Fruit fly (Drosophila melanogaster) whole organism, embryonic: Measurements from ENCODE around the gene Cad96Cb.

Experiments used
- Abd-B ChIP-seq: fragments of 200-800 bp; sonication (Bioruptor generic); optimal IDR thresholded peaks from 2 replicates; lab custom pipeline; 2018; ENCODE audit warnings: missing biosample characterization, mild to moderate bottlenecking, missing genetic modification characterization, moderate library complexity
- CG10366 ChIP-seq: fragments of 200-800 bp; sonication (Bioruptor generic); IDR thresholded peaks from 2 replicates; pipeline ENCODE4 v1.3.6; 2022; ENCODE audit warnings: missing biosample characterization, missing genetic modification characterization
- CG10431 ChIP-seq: fragments of 200-800 bp; sonication (Bioruptor generic); optimal IDR thresholded peaks from 3 replicates; lab custom pipeline; 2018; ENCODE audit warnings: missing biosample characterization, mild to moderate bottlenecking, missing genetic modification characterization
- CG10462 ChIP-seq: fragments of 200-800 bp; sonication (Bioruptor generic); optimal IDR thresholded peaks from 2 replicates; lab custom pipeline; 2016; ENCODE audit warnings: missing biosample characterization, missing genetic modification characterization
- CG13775 ChIP-seq: fragments of 200-800 bp; sonication (Bioruptor generic); optimal IDR thresholded peaks from 3 replicates; lab custom pipeline; 2017; ENCODE audit warnings: missing biosample characterization, mild to moderate bottlenecking, missing genetic modification characterization
- CG14050 ChIP-seq: fragments of 200-800 bp; sonication (Bioruptor generic); IDR thresholded peaks from 3 replicates; pipeline ENCODE4 v1.3.6; 2022; ENCODE audit warnings: missing biosample characterization, missing genetic modification characterization
- CG14441 ChIP-seq: fragments of 200-800 bp; sonication (Bioruptor generic); IDR thresholded peaks from 2 replicates; pipeline ENCODE4 v1.3.6; 2022; ENCODE audit warnings: missing biosample characterization, missing genetic modification characterization
- CG1647 ChIP-seq: fragments of 200-800 bp; sonication (Bioruptor generic); optimal IDR thresholded peaks from 3 replicates; lab custom pipeline; 2016; ENCODE audit warnings: missing biosample characterization, missing genetic modification characterization
- CG1832 ChIP-seq: fragments of 200-800 bp; sonication (Bioruptor generic); optimal IDR thresholded peaks from 2 replicates; lab custom pipeline; 2017; ENCODE audit warnings: missing biosample characterization, mild to moderate bottlenecking, missing genetic modification characterization, inconsistent platforms
- CG18619 ChIP-seq: fragments of 200-800 bp; sonication (Bioruptor generic); optimal IDR thresholded peaks from 3 replicates; lab custom pipeline; 2017; ENCODE audit warnings: missing biosample characterization, mild to moderate bottlenecking, missing genetic modification characterization
- CG2120 ChIP-seq: fragments of 200-800 bp; sonication (Bioruptor generic); optimal IDR thresholded peaks from 3 replicates; lab custom pipeline; 2016; ENCODE audit warnings: missing biosample characterization, missing genetic modification characterization
- CG2875 ChIP-seq: fragments of 200-800 bp; sonication (Bioruptor generic); optimal IDR thresholded peaks from 2 replicates; lab custom pipeline; 2017; ENCODE audit warnings: missing biosample characterization, mild to moderate bottlenecking, missing genetic modification characterization, missing genetic modification reagents
- CG30403 ChIP-seq: fragments of 200-800 bp; sonication (Bioruptor generic); optimal IDR thresholded peaks from 3 replicates; lab custom pipeline; 2016; ENCODE audit warnings: missing biosample characterization, missing genetic modification characterization
- CG3407 ChIP-seq: fragments of 200-800 bp; sonication (Bioruptor generic); optimal IDR thresholded peaks from 2 replicates; lab custom pipeline; 2018; ENCODE audit warnings: missing biosample characterization, mild to moderate bottlenecking, missing genetic modification characterization
- CG6683 ChIP-seq: fragments of 200-800 bp; sonication (Bioruptor generic); optimal IDR thresholded peaks from 2 replicates; lab custom pipeline; 2017; ENCODE audit warnings: missing biosample characterization, mild to moderate bottlenecking, missing genetic modification characterization, missing genetic modification reagents
- CG6813 ChIP-seq: fragments of 200-800 bp; sonication (Bioruptor generic); optimal IDR thresholded peaks from 2 replicates; lab custom pipeline; 2017; ENCODE audit warnings: missing biosample characterization, missing genetic modification characterization, mild to moderate bottlenecking, moderate library complexity, missing genetic modification reagents
- CG7745 ChIP-seq: fragments of 200-800 bp; sonication (Bioruptor generic); optimal IDR thresholded peaks from 2 replicates; lab custom pipeline; 2018; ENCODE audit warnings: missing biosample characterization, mild to moderate bottlenecking, missing genetic modification characterization, moderate library complexity
- CG8281 ChIP-seq: fragments of 200-800 bp; sonication (Bioruptor generic); optimal IDR thresholded peaks from 2 replicates; lab custom pipeline; 2018; ENCODE audit warnings: missing biosample characterization, mild to moderate bottlenecking, missing genetic modification characterization, moderate library complexity
- CG8924 ChIP-seq: fragments of 200-800 bp; optimal IDR thresholded peaks from 3 replicates; lab custom pipeline; 2019; ENCODE audit warnings: missing biosample characterization, mild to moderate bottlenecking, missing genetic modification characterization, moderate library complexity
- Camta ChIP-seq: fragments of 200-800 bp; sonication (Bioruptor generic); optimal IDR thresholded peaks from 2 replicates; lab custom pipeline; 2016; ENCODE audit warnings: missing biosample characterization, missing genetic modification characterization
- D19B ChIP-seq: fragments of 200-800 bp; sonication (Bioruptor generic); optimal IDR thresholded peaks from 2 replicates; lab custom pipeline; 2017; ENCODE audit warnings: missing biosample characterization, mild to moderate bottlenecking, missing genetic modification characterization
- Dad ChIP-seq: fragments of 200-800 bp; sonication (Bioruptor generic); optimal IDR thresholded peaks from 3 replicates; lab custom pipeline; 2016; ENCODE audit warnings: missing biosample characterization, missing genetic modification characterization
- Drgx ChIP-seq: fragments of 200-800 bp; sonication (Bioruptor generic); IDR thresholded peaks from 2 replicates; pipeline ENCODE4 v1.3.6; 2022; ENCODE audit warnings: missing biosample characterization, missing genetic modification characterization
- Ets97D ChIP-seq: fragments of 200-800 bp; sonication (Bioruptor generic); optimal IDR thresholded peaks from 3 replicates; lab custom pipeline; 2016; ENCODE audit warnings: missing biosample characterization, missing genetic modification characterization
- Fer2 ChIP-seq: fragments of 200-800 bp; sonication (Bioruptor generic); optimal IDR thresholded peaks from 2 replicates; lab custom pipeline; 2018; ENCODE audit warnings: missing biosample characterization, mild to moderate bottlenecking, missing genetic modification characterization, moderate library complexity
- H15 ChIP-seq: fragments of 200-800 bp; sonication (Bioruptor generic); IDR thresholded peaks from 3 replicates; pipeline ENCODE4 v1.3.6; 2022; ENCODE audit warnings: missing biosample characterization, missing genetic modification characterization
- HLH3B ChIP-seq: fragments of 200-800 bp; sonication (Bioruptor generic); IDR thresholded peaks from 2 replicates; pipeline ENCODE4 v1.3.6; 2022; ENCODE audit warnings: missing biosample characterization, missing genetic modification characterization
- Hmr ChIP-seq: fragments of 200-800 bp; sonication (Bioruptor generic); optimal IDR thresholded peaks from 3 replicates; lab custom pipeline; 2017; ENCODE audit warnings: mild to moderate bottlenecking, missing biosample characterization, missing genetic modification reagents, missing genetic modification characterization
- NFAT ChIP-seq: fragments of 200-800 bp; sonication (Bioruptor generic); IDR thresholded peaks from 2 replicates; pipeline ENCODE4 v1.3.6; 2022; ENCODE audit warnings: missing biosample characterization, missing genetic modification characterization
- Nf-YC ChIP-seq: fragments of 200-800 bp; optimal IDR thresholded peaks from 3 replicates; lab custom pipeline; 2019; ENCODE audit warnings: missing biosample characterization, mild to moderate bottlenecking, missing genetic modification characterization, moderate library complexity
- NfI ChIP-seq: fragments of 200-800 bp; sonication (Bioruptor generic); optimal IDR thresholded peaks from 3 replicates; lab custom pipeline; 2018; ENCODE audit warnings: missing biosample characterization, mild to moderate bottlenecking, missing genetic modification characterization, moderate library complexity
- Ptx1 ChIP-seq: fragments of 200-800 bp; sonication (Bioruptor generic); IDR thresholded peaks from 2 replicates; pipeline ENCODE4 v1.3.6; 2022; ENCODE audit warnings: missing biosample characterization, missing genetic modification characterization
- Rx ChIP-seq: fragments of 200-800 bp; sonication (Bioruptor generic); IDR thresholded peaks from 2 replicates; pipeline ENCODE4 v1.3.6; 2022; ENCODE audit warnings: missing biosample characterization, missing genetic modification characterization
- Xrp1 ChIP-seq: fragments of 200-800 bp; sonication (Bioruptor generic); IDR thresholded peaks from 2 replicates; pipeline ENCODE4 v1.3.6; 2022; ENCODE audit warnings: missing biosample characterization, missing genetic modification characterization
- bbx ChIP-seq: fragments of 200-800 bp; sonication (Bioruptor generic); IDR thresholded peaks from 2 replicates; pipeline ENCODE4 v1.3.6; 2022; ENCODE audit warnings: missing biosample characterization, missing genetic modification characterization; ENCODE audit not compliant: partially characterized antibody
- chinmo ChIP-seq: fragments of 200-800 bp; sonication (Bioruptor generic); IDR thresholded peaks from 4 replicates; pipeline ENCODE4 v1.3.6; 2022; ENCODE audit warnings: missing biosample characterization, missing genetic modification characterization; ENCODE audit not compliant: partially characterized antibody
- danr ChIP-seq: fragments of 200-800 bp; sonication (Bioruptor generic); IDR thresholded peaks from 2 replicates; pipeline ENCODE4 v1.3.6; 2022; ENCODE audit warnings: missing biosample characterization, missing genetic modification characterization
- disco-r ChIP-seq: fragments of 200-800 bp; sonication (Bioruptor generic); optimal IDR thresholded peaks from 2 replicates; lab custom pipeline; 2016; ENCODE audit warnings: missing biosample characterization, missing genetic modification characterization
- dysf ChIP-seq: fragments of 200-800 bp; sonication (Bioruptor generic); IDR thresholded peaks from 3 replicates; pipeline ENCODE4 v1.3.6; 2022; ENCODE audit warnings: missing biosample characterization, missing genetic modification characterization
- gro ChIP-seq: fragments of 200-800 bp; sonication (Bioruptor generic); optimal IDR thresholded peaks from 2 replicates; lab custom pipeline; 2016; ENCODE audit warnings: missing biosample characterization, missing genetic modification characterization
- hkb ChIP-seq, 2 experiments: fragments of 200-800 bp in 1 of 2; fragments of >200 bp in 1 of 2; sonication (Bioruptor generic) in 1 of 2; IDR thresholded peaks in 1 of 2; optimal IDR thresholded peaks in 1 of 2; 2 replicates each; pipeline versions ENCODE4 v1.3.6 to Lab custom; 2017 to 2022; ENCODE audit warnings: missing biosample characterization in 1 of 2, missing genetic modification characterization in 1 of 2
- insv ChIP-seq, 2 experiments: fragments of 200-800 bp; sonication (Bioruptor generic); optimal IDR thresholded peaks; 3 replicates each; lab custom pipeline; 2016 to 2018; ENCODE audit warnings: missing biosample characterization in 2 of 2, missing genetic modification characterization in 2 of 2
- lilli ChIP-seq: fragments of 200-800 bp; sonication (Bioruptor generic); optimal IDR thresholded peaks from 3 replicates; lab custom pipeline; 2016; ENCODE audit warnings: missing biosample characterization, missing genetic modification characterization
- mam ChIP-seq: fragments of 200-800 bp; sonication (Bioruptor generic); optimal IDR thresholded peaks from 3 replicates; lab custom pipeline; 2016; ENCODE audit warnings: missing biosample characterization, missing genetic modification characterization
- pzg ChIP-seq: fragments of 200-800 bp; sonication (Bioruptor generic); optimal IDR thresholded peaks from 3 replicates; lab custom pipeline; 2018; ENCODE audit warnings: missing biosample characterization, mild to moderate bottlenecking, missing genetic modification characterization, moderate library complexity
- row ChIP-seq: fragments of 200-800 bp; sonication (Bioruptor generic); IDR thresholded peaks from 3 replicates; pipeline ENCODE4 v1.3.6; 2022; ENCODE audit warnings: missing biosample characterization, missing genetic modification characterization
- sd ChIP-seq: fragments of 200-800 bp; sonication (Bioruptor generic); optimal IDR thresholded peaks from 3 replicates; lab custom pipeline; 2018; ENCODE audit warnings: missing biosample characterization, mild to moderate bottlenecking, missing genetic modification characterization, moderate library complexity
- ssp ChIP-seq: fragments of 200-800 bp; sonication (Bioruptor generic); IDR thresholded peaks from 2 replicates; pipeline ENCODE4 v1.3.6; 2022; ENCODE audit warnings: missing biosample characterization, missing genetic modification characterization
- ttk ChIP-seq: fragments of 200-800 bp; sonication (Bioruptor generic); IDR thresholded peaks from 2 replicates; pipeline ENCODE4 v2.1.2; 2022; ENCODE audit warnings: missing biosample characterization, missing genetic modification characterization
- twi ChIP-seq: fragments of 200-800 bp; optimal IDR thresholded peaks from 2 replicates; lab custom pipeline; 2019; ENCODE audit warnings: missing biosample characterization, mild to moderate bottlenecking, missing genetic modification characterization, moderate library complexity

Cad96Cb gene

DNA sequence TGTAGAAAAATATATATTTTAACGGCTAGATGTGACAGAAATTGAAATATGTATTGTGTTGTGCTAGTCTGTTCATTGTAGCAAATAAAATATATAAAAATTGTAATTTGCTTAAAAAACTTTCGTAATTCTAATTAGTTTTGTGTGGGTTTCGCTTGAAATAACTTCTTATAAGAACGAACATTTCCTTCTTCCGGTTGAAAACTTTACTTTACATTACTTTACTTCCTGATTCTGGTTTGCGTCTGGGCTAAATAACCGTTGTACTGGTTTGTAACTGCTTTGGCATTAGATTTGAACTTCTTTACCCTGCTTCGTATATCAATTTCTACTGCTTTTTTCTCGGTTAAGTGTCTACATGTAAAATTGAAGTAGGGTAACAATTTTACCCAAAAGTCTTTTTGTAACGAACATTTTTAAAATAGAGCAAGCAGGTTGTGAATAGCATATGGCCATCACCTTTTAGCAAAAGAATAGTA lies 38.4 kb downstream of the Cad96Cb start, which contains the start of gene lobo (continued):
- TF ChIP-seq Nf-YC (tag; lab: Kevin White, UChicago): peak; percentile 33
- TF ChIP-seq Camta (GFP tag; lab: Kevin White, UChicago): peak; percentile 75
- TF ChIP-seq CG2120 (GFP tag; lab: Kevin White, UChicago): peak; percentile 55
- no peak for TF ChIP-seq Xrp1 (GFP tag; lab: Robert Waterston, UW)
- peak; percentile 57 for TF ChIP-seq gro (GFP tag; lab: Kevin White, UChicago)
- TF ChIP-seq Ets97D (GFP tag; lab: Kevin White, UChicago): peak; percentile 98
- TF ChIP-seq H15 (GFP tag; lab: Robert Waterston, UW): peak; percentile 61; the same call in 2 of the 3 replicates
- no peak for TF ChIP-seq danr (GFP tag; lab: Robert Waterston, UW)
- TF ChIP-seq lilli (GFP tag; lab: Kevin White, UChicago): peak; percentile 49
- TF ChIP-seq CG18619 (GFP tag; lab: Kevin White, UChicago): peak; percentile 75
- peak; percentile 77 for TF ChIP-seq CG13775 (GFP tag; lab: Kevin White, UChicago)
- 0 out of 4 replicates have a peak, but pooled peaks have one; percentile 26 for TF ChIP-seq chinmo (GFP tag; lab: Robert Waterston, UW)
- peak; percentile 85 for TF ChIP-seq NfI
- TF ChIP-seq ttk (GFP tag; lab: Robert Waterston, UW): peak; percentile 52
- TF ChIP-seq Ptx1 (GFP tag; lab: Robert Waterston, UW): peak; percentile 42; the same call in 1 of the 2 replicates
- peak; percentile 47 for TF ChIP-seq D19B (GFP tag; lab: Kevin White, UChicago)
- TF ChIP-seq CG1647 (GFP tag; lab: Kevin White, UChicago): no peak
- TF ChIP-seq CG6813 (GFP tag; lab: Kevin White, UChicago): peak; percentile 29
- TF ChIP-seq row (GFP tag; lab: Robert Waterston, UW): peak; percentile 56
- peak; percentile 77 for TF ChIP-seq NFAT (GFP tag; lab: Robert Waterston, UW)
- TF ChIP-seq sd: no peak
- TF ChIP-seq CG14050 (GFP tag; lab: Robert Waterston, UW): no peak
- no peak for TF ChIP-seq CG1832 (GFP tag; lab: Kevin White, UChicago)
- peak; percentile 52 for TF ChIP-seq CG3407 (GFP tag; lab: Kevin White, UChicago)
- TF ChIP-seq Abd-B: peak; percentile 65
- peak; percentile 32 for TF ChIP-seq disco-r
- TF ChIP-seq CG6683 (GFP tag; lab: Kevin White, UChicago): peak; percentile 67
- TF ChIP-seq pzg: peak; percentile 28
- TF ChIP-seq CG14441 (GFP tag; lab: Robert Waterston, UW): peak; percentile 45
- peak; percentile 70 for TF ChIP-seq CG10366 (GFP tag; lab: Robert Waterston, UW)
- peak; percentile 6 for TF ChIP-seq CG10462 (GFP tag; lab: Kevin White, UChicago)
- TF ChIP-seq CG8924 (tag; lab: Kevin White, UChicago): peak; percentile 14
- TF ChIP-seq CG7745: no peak
- peak; percentile 64 for TF ChIP-seq mam (GFP tag; lab: Kevin White, UChicago)
- TF ChIP-seq dysf (GFP tag; lab: Robert Waterston, UW): peak; percentile 37; the same call in 2 of the 3 replicates
- no peak for TF ChIP-seq HLH3B
- TF ChIP-seq Rx (GFP tag; lab: Robert Waterston, UW): no peak
- TF ChIP-seq ssp: no peak
- TF ChIP-seq Hmr: peak; percentile 81
- TF ChIP-seq Fer2 (tag; lab: Kevin White, UChicago): peak; percentile 20
- peak; percentile 39 for TF ChIP-seq CG30403
- TF ChIP-seq insv (GFP tag; optimal IDR thresholded peaks at IDR 0.05; lab: Kevin White, UChicago): peak; percentile 90 to 99
- peak; percentile 30 for TF ChIP-seq Dad (GFP tag; lab: Kevin White, UChicago)
- peak; percentile 57 for TF ChIP-seq twi
- TF ChIP-seq bbx: 0 out of 2 replicates have a peak, but pooled peaks have one; percentile 36
- TF ChIP-seq hkb (optimal IDR thresholded peaks at IDR 0.05; lab: Kevin White, UChicago): no peak
- TF ChIP-seq hkb (GFP tag; IDR thresholded peaks at IDR 0.05; lab: Robert Waterston, UW): peak; percentile 19; the same call in 1 of the 2 replicates
- peak; percentile 30 for TF ChIP-seq CG2875 (GFP tag; lab: Kevin White, UChicago)
- no peak for TF ChIP-seq CG8281 (tag; lab: Kevin White, UChicago)
- TF ChIP-seq CG10431 (GFP tag; lab: Kevin White, UChicago): no peak
- TF ChIP-seq Drgx (GFP tag; lab: Robert Waterston, UW): no peak
